Fruit fly (Drosophila melanogaster) whole organism, embryonic: Measurements from ENCODE around the gene N.

Source experiments
- Antp ChIP-seq: fragments of 200-800 bp; sonication (Bioruptor generic); optimal IDR thresholded peaks from 3 replicates; lab custom pipeline; 2016; ENCODE audit warnings: missing biosample characterization, missing genetic modification characterization
- Blimp-1 ChIP-seq: fragments of 200-800 bp; sonication (Bioruptor generic); optimal IDR thresholded peaks from 3 replicates; lab custom pipeline; 2018; ENCODE audit warnings: missing biosample characterization, missing genetic modification characterization, mild to moderate bottlenecking, moderate library complexity, missing genetic modification reagents
- CG10209 ChIP-seq: fragments of 200-800 bp; sonication (Bioruptor generic); optimal IDR thresholded peaks from 3 replicates; lab custom pipeline; 2017; ENCODE audit warnings: missing biosample characterization, mild to moderate bottlenecking, missing genetic modification characterization, missing genetic modification reagents
- CG1024 ChIP-seq: fragments of 200-800 bp; sonication (Bioruptor generic); IDR thresholded peaks from 2 replicates; pipeline ENCODE4 v1.3.6; 2022; ENCODE audit warnings: missing biosample characterization, missing genetic modification characterization
- CG10979 ChIP-seq: fragments of 200-800 bp; sonication (Bioruptor generic); optimal IDR thresholded peaks from 2 replicates; lab custom pipeline; 2018; ENCODE audit warnings: missing biosample characterization, mild to moderate bottlenecking, missing genetic modification characterization, moderate library complexity
- CG12219 ChIP-seq: fragments of 200-800 bp; sonication (Bioruptor generic); optimal IDR thresholded peaks from 3 replicates; lab custom pipeline; 2018; ENCODE audit warnings: missing biosample characterization, mild to moderate bottlenecking, missing genetic modification characterization
- CG14860 ChIP-seq: fragments of 200-800 bp; sonication (Bioruptor generic); IDR thresholded peaks from 3 replicates; pipeline ENCODE4 v1.3.6; 2022; ENCODE audit warnings: missing biosample characterization, missing genetic modification characterization; ENCODE audit not compliant: partially characterized antibody
- CG15269 ChIP-seq: fragments of 200-800 bp; sonication (Bioruptor generic); optimal IDR thresholded peaks from 2 replicates; lab custom pipeline; 2018; ENCODE audit warnings: missing biosample characterization, mild to moderate bottlenecking, missing genetic modification characterization, moderate library complexity
- CG1529 ChIP-seq: fragments of 200-800 bp; sonication (Bioruptor generic); optimal IDR thresholded peaks from 3 replicates; lab custom pipeline; 2018; ENCODE audit warnings: missing biosample characterization, missing genetic modification characterization
- CG2120 ChIP-seq: fragments of 200-800 bp; sonication (Bioruptor generic); optimal IDR thresholded peaks from 3 replicates; lab custom pipeline; 2016; ENCODE audit warnings: missing biosample characterization, missing genetic modification characterization
- CG2202 ChIP-seq: fragments of 200-800 bp; sonication (Bioruptor generic); optimal IDR thresholded peaks from 2 replicates; lab custom pipeline; 2018; ENCODE audit warnings: missing biosample characterization, mild to moderate bottlenecking, missing genetic modification characterization
- CG2678 ChIP-seq: fragments of 200-800 bp; sonication (Bioruptor generic); optimal IDR thresholded peaks from 3 replicates; lab custom pipeline; 2019; ENCODE audit warnings: missing biosample characterization, mild to moderate bottlenecking, missing genetic modification characterization, moderate library complexity
- CG30020 ChIP-seq: fragments of 200-800 bp; optimal IDR thresholded peaks from 2 replicates; lab custom pipeline; 2019; ENCODE audit warnings: missing biosample characterization, mild to moderate bottlenecking, missing genetic modification characterization, moderate library complexity
- CG30403 ChIP-seq: fragments of 200-800 bp; sonication (Bioruptor generic); optimal IDR thresholded peaks from 3 replicates; lab custom pipeline; 2016; ENCODE audit warnings: missing biosample characterization, missing genetic modification characterization
- CG31365 ChIP-seq: fragments of 200-800 bp; sonication (Bioruptor generic); optimal IDR thresholded peaks from 2 replicates; lab custom pipeline; 2018; ENCODE audit warnings: missing biosample characterization, mild to moderate bottlenecking, missing genetic modification characterization
- CG32772 ChIP-seq: fragments of 200-800 bp; sonication (Bioruptor generic); IDR thresholded peaks from 2 replicates; pipeline ENCODE4 v1.3.6; 2022; ENCODE audit warnings: missing biosample characterization, missing genetic modification characterization
- CG43689 ChIP-seq: fragments of 200-800 bp; sonication (Bioruptor generic); IDR thresholded peaks from 2 replicates; pipeline ENCODE4 v1.3.6; 2022; ENCODE audit warnings: missing biosample characterization, missing genetic modification characterization
- CHES-1-like ChIP-seq: fragments of 200-800 bp; sonication (Bioruptor generic); optimal IDR thresholded peaks from 2 replicates; lab custom pipeline; 2016; ENCODE audit warnings: missing biosample characterization, missing genetic modification characterization
- CTCF ChIP-seq: fragments of 200-800 bp; sonication (Bioruptor generic); optimal IDR thresholded peaks from 2 replicates; lab custom pipeline; 2017; ENCODE audit warnings: missing biosample characterization, mild to moderate bottlenecking, missing genetic modification characterization, moderate library complexity
- CoRest ChIP-seq: fragments of 200-800 bp; sonication (Bioruptor generic); optimal IDR thresholded peaks from 3 replicates; lab custom pipeline; 2018; ENCODE audit warnings: missing biosample characterization, mild to moderate bottlenecking, missing genetic modification characterization, moderate library complexity
- Dll ChIP-seq: fragments of 200-800 bp; sonication (Bioruptor generic); IDR thresholded peaks from 4 replicates; pipeline ENCODE4 v1.3.6; 2022; ENCODE audit warnings: missing biosample characterization, missing genetic modification characterization; ENCODE audit not compliant: partially characterized antibody
- Dp ChIP-seq: fragments of 200-800 bp; sonication (Bioruptor generic); optimal IDR thresholded peaks from 2 replicates; lab custom pipeline; 2018; ENCODE audit warnings: missing biosample characterization, mild to moderate bottlenecking, missing genetic modification characterization, moderate library complexity
- Eip74EF ChIP-seq, 2 experiments: fragments of 200-800 bp in 1 of 2; fragments of >200 bp in 1 of 2; sonication (Bioruptor generic) in 1 of 2; optimal IDR thresholded peaks; 2 replicates each; lab custom pipeline; 2017 to 2019; ENCODE audit warnings: missing biosample characterization in 2 of 2, missing genetic modification characterization in 2 of 2, mild to moderate bottlenecking in 1 of 2, moderate library complexity in 1 of 2
- H2.0 ChIP-seq: fragments of 200-800 bp; sonication (Bioruptor generic); IDR thresholded peaks from 2 replicates; pipeline ENCODE4 v1.3.6; 2022; ENCODE audit warnings: missing biosample characterization, missing genetic modification characterization
- HLH3B ChIP-seq: fragments of 200-800 bp; sonication (Bioruptor generic); IDR thresholded peaks from 2 replicates; pipeline ENCODE4 v1.3.6; 2022; ENCODE audit warnings: missing biosample characterization, missing genetic modification characterization
- Hsf ChIP-seq: fragments of 200-800 bp; sonication (Bioruptor generic); optimal IDR thresholded peaks from 3 replicates; lab custom pipeline; 2016; ENCODE audit warnings: missing biosample characterization, missing genetic modification characterization
- Opbp ChIP-seq: fragments of 200-800 bp; sonication (Bioruptor generic); IDR thresholded peaks from 3 replicates; pipeline ENCODE4 v1.3.6; 2022; ENCODE audit warnings: missing biosample characterization, missing genetic modification characterization; ENCODE audit not compliant: partially characterized antibody
- Sox102F ChIP-seq: fragments of 200-800 bp; sonication (Bioruptor generic); optimal IDR thresholded peaks from 2 replicates; lab custom pipeline; 2018; ENCODE audit warnings: missing biosample characterization, mild to moderate bottlenecking, missing genetic modification characterization, moderate library complexity
- Trl ChIP-seq, 3 experiments: fragments of >200 bp in 2 of 3; fragments of 200-800 bp in 1 of 3; sonication (Bioruptor generic) in 1 of 3; optimal IDR thresholded peaks; 2 replicates in 1 of 3; 3 replicates in 2 of 3; lab custom pipeline; 2016 to 2017; ENCODE audit warnings: missing biosample characterization in 1 of 3, missing genetic modification characterization in 1 of 3
- ac ChIP-seq: fragments of 200-800 bp; sonication (Bioruptor generic); optimal IDR thresholded peaks from 3 replicates; lab custom pipeline; 2017; ENCODE audit warnings: missing biosample characterization, mild to moderate bottlenecking, missing genetic modification characterization
- bbx ChIP-seq: fragments of 200-800 bp; sonication (Bioruptor generic); IDR thresholded peaks from 2 replicates; pipeline ENCODE4 v1.3.6; 2022; ENCODE audit warnings: missing biosample characterization, missing genetic modification characterization; ENCODE audit not compliant: partially characterized antibody
- dpn ChIP-seq, 2 experiments: fragments of 200-800 bp; sonication (Bioruptor generic); optimal IDR thresholded peaks; 3 replicates each; lab custom pipeline; 2016; ENCODE audit warnings: missing biosample characterization in 2 of 2, missing genetic modification characterization in 2 of 2
- ewg ChIP-seq: fragments of 200-800 bp; sonication (Bioruptor generic); optimal IDR thresholded peaks from 3 replicates; lab custom pipeline; 2017; ENCODE audit warnings: mild to moderate bottlenecking, missing biosample characterization, missing genetic modification reagents, missing genetic modification characterization
- fd102C ChIP-seq: fragments of 200-800 bp; sonication (Bioruptor generic); optimal IDR thresholded peaks from 2 replicates; lab custom pipeline; 2018; ENCODE audit warnings: missing biosample characterization, mild to moderate bottlenecking, missing genetic modification characterization, moderate library complexity
- fd3F ChIP-seq: fragments of 200-800 bp; sonication (Bioruptor generic); optimal IDR thresholded peaks from 2 replicates; lab custom pipeline; 2018; ENCODE audit warnings: missing biosample characterization, mild to moderate bottlenecking, missing genetic modification characterization, moderate library complexity
- fd96Cb ChIP-seq: fragments of 200-800 bp; sonication (Bioruptor generic); optimal IDR thresholded peaks from 2 replicates; lab custom pipeline; 2018; ENCODE audit warnings: missing biosample characterization, mild to moderate bottlenecking, missing genetic modification characterization, moderate library complexity
- inv ChIP-seq: fragments of 200-800 bp; sonication (Bioruptor generic); IDR thresholded peaks from 2 replicates; pipeline ENCODE4 v1.3.6; 2022; ENCODE audit warnings: missing biosample characterization, missing genetic modification characterization; ENCODE audit not compliant: partially characterized antibody
- kay ChIP-seq: fragments of 200-800 bp; sonication (Bioruptor generic); optimal IDR thresholded peaks from 2 replicates; lab custom pipeline; 2016; ENCODE audit warnings: missing biosample characterization, missing genetic modification characterization
- nerfin-1 ChIP-seq: fragments of 200-800 bp; sonication (Bioruptor generic); optimal IDR thresholded peaks from 3 replicates; lab custom pipeline; 2019; ENCODE audit warnings: missing biosample characterization, mild to moderate bottlenecking, missing genetic modification characterization, moderate library complexity
- pan ChIP-seq, 4 experiments: fragments of >200 bp in 3 of 4; fragments of 200-800 bp in 1 of 4; sonication (Bioruptor generic) in 1 of 4; optimal IDR thresholded peaks in 3 of 4; IDR thresholded peaks in 1 of 4; 2 replicates each; pipeline versions ENCODE4 v1.3.6 to Lab custom; 2017 to 2022; ENCODE audit warnings: missing biosample characterization in 2 of 4, missing genetic modification characterization in 2 of 4, mixed read lengths in 1 of 4
- prd ChIP-seq, 3 experiments: fragments of >200 bp in 2 of 3; fragments of 200-800 bp in 1 of 3; sonication (Bioruptor generic) in 1 of 3; optimal IDR thresholded peaks in 2 of 3; IDR thresholded peaks in 1 of 3; 2 replicates in 2 of 3; 3 replicates in 1 of 3; pipeline versions ENCODE4 v1.3.6 to Lab custom; 2017 to 2022; ENCODE audit warnings: missing biosample characterization in 1 of 3, missing genetic modification characterization in 1 of 3
- rib ChIP-seq: fragments of 200-800 bp; sonication (Bioruptor generic); IDR thresholded peaks from 2 replicates; pipeline ENCODE4 v1.3.6; 2022; ENCODE audit warnings: missing biosample characterization, missing genetic modification characterization
- ro ChIP-seq: fragments of 200-800 bp; sonication (Bioruptor generic); IDR thresholded peaks from 2 replicates; pipeline ENCODE4 v1.3.6; 2022; ENCODE audit warnings: missing biosample characterization, missing genetic modification characterization
- z ChIP-seq: fragments of 200-800 bp; sonication (Bioruptor generic); IDR thresholded peaks from 3 replicates; pipeline ENCODE4 v1.3.6; 2022; ENCODE audit warnings: missing biosample characterization, missing genetic modification characterization

The N gene

DNA sequence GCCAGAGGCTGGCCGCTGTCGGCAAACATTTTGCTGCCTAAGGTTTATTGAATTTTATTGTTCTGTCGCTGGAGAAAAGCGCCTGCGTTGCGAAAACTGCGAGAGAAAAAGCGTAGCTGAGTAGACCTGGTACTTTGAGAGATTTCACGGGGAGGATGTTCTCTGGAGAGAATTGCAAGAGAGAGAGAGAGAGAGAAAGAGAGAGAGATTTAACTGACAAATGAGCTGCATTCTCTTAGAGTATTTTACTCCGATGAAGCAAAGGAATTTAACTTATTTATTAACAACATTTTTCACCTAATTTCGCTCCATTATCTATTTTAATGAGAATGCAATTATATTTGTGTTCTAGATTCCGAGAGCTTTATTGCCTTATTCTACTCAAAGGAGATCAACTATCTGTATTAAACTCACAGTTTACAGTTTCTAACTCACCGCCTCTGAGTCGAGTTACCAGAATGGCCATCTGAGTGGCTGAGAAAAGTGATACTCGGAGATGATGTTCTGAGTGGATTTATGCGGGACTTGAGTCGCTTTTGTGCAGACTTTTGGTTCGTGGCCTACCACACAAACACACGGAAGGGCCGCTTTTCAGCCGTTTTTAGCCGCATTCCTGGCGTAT lies 56.3 kb downstream of the N start:
- peak; percentile 90 for TF ChIP-seq z (GFP tag; lab: Robert Waterston, UW)
- TF ChIP-seq CG30020, result no peak
- TF ChIP-seq ewg, result peak; percentile 33
- TF ChIP-seq CG31365 (tag; lab: Kevin White, UChicago), result no peak
- TF ChIP-seq Trl (optimal IDR thresholded peaks at IDR 0.05; lab: Kevin White, UChicago), result peak; percentile 73 to 89
- no peak for TF ChIP-seq Trl (GFP tag; optimal IDR thresholded peaks at IDR 0.05; lab: Kevin White, UChicago)
- TF ChIP-seq Opbp (GFP tag; lab: Robert Waterston, UW), result 0 out of 3 replicates have a peak, but pooled peaks have one; percentile 21
- peak; percentile 16 for TF ChIP-seq nerfin-1 (tag; lab: Kevin White, UChicago)

- no peak for TF ChIP-seq CG14860 (GFP tag; lab: Robert Waterston, UW)
- peak; percentile 71 for TF ChIP-seq CTCF (GFP tag; lab: Kevin White, UChicago)
Measured at dm6 chrX:3192301-3192700, 57.6 kb downstream of the N start.

- TF ChIP-seq ac (no peak), CoRest (tag; lab: Kevin White, UChicago) (peak; percentile 6), CG30403 (peak; percentile 35), bbx (GFP tag; lab: Robert Waterston, UW) (no peak), Sox102F (peak; percentile 42), pan (optimal IDR thresholded peaks at IDR 0.05; lab: Kevin White, UChicago) (no peak), pan (GFP tag; optimal IDR thresholded peaks at IDR 0.05 in 1 of 2, IDR thresholded peaks at IDR 0.05 in 1 of 2) (peak in 1 of 2 experiments; percentile 27), kay (GFP tag; lab: Kevin White, UChicago) (no peak), CG10979 (tag; lab: Kevin White, UChicago) (no peak), CG2202 (tag; lab: Kevin White, UChicago) (no peak), CG1024 (GFP tag; lab: Robert Waterston, UW) (no peak), Dp (GFP tag; lab: Kevin White, UChicago) (no peak), fd3F (no peak), CG15269 (tag; lab: Kevin White, UChicago) (peak; percentile 34), CG2678 (tag; lab: Kevin White, UChicago) (peak; percentile 52), CHES-1-like (GFP tag; lab: Kevin White, UChicago) (no peak), H2.0 (peak; percentile 46; the same call in 1 of the 2 replicates), prd (optimal IDR thresholded peaks at IDR 0.05; lab: Kevin White, UChicago) (no peak), prd (GFP tag; IDR thresholded peaks at IDR 0.05; lab: Robert Waterston, UW) (peak; percentile 43; the same call in 1 of the 3 replicates), CG1529 (GFP tag; lab: Kevin White, UChicago) (no peak), ro (no peak), fd102C (GFP tag; lab: Kevin White, UChicago) (no peak), Dll (GFP tag; lab: Robert Waterston, UW) (no peak), CG43689 (no peak), CG10209 (no peak), CG32772 (GFP tag; lab: Robert Waterston, UW) (0 out of 2 replicates have a peak, but pooled peaks have one; percentile 16), Hsf (GFP tag; lab: Kevin White, UChicago) (peak; percentile 39), Blimp-1 (peak; percentile 29), Eip74EF (GFP tag; optimal IDR thresholded peaks at IDR 0.05; lab: Kevin White, UChicago) (no peak), inv (GFP tag; lab: Robert Waterston, UW) (no peak), HLH3B (GFP tag; lab: Robert Waterston, UW) (0 out of 2 replicates have a peak, but pooled peaks have one; percentile 31), Antp (GFP tag; lab: Kevin White, UChicago) (no peak), rib (GFP tag; lab: Robert Waterston, UW) (no peak), CG2120 (GFP tag; lab: Kevin White, UChicago) (peak; percentile 53), dpn (GFP tag; optimal IDR thresholded peaks at IDR 0.05; lab: Kevin White, UChicago) (peak; percentile 15 to 46), CG12219 (GFP tag; lab: Kevin White, UChicago) (no peak), fd96Cb (tag; lab: Kevin White, UChicago) (peak; percentile 28)
Measured at dm6 chrX:3193774-3194173, 59.1 kb downstream of the N start.
